Fruit fly (Drosophila melanogaster) whole organism, embryonic: Measurements from ENCODE around the gene DnaJ-H.

Source experiments
- Adf1 ChIP-seq: fragments of 200-800 bp; sonication (Bioruptor generic); IDR thresholded peaks from 2 replicates; pipeline ENCODE4 v1.3.6; 2022; ENCODE audit warnings: missing biosample characterization, missing genetic modification characterization
- Atf-2 ChIP-seq: fragments of 200-800 bp; sonication (Bioruptor generic); optimal IDR thresholded peaks from 2 replicates; lab custom pipeline; 2016; ENCODE audit warnings: missing biosample characterization, missing genetic modification characterization
- CG11085 ChIP-seq: fragments of 200-800 bp; sonication (Bioruptor generic); IDR thresholded peaks from 2 replicates; pipeline ENCODE4 v1.3.6; 2022; ENCODE audit warnings: missing biosample characterization, missing genetic modification characterization
- CG1233 ChIP-seq: fragments of 200-800 bp; sonication (Bioruptor generic); optimal IDR thresholded peaks from 4 replicates; lab custom pipeline; 2018; ENCODE audit warnings: missing biosample characterization, mild to moderate bottlenecking, missing genetic modification characterization
- CG13624 ChIP-seq: fragments of 200-800 bp; sonication (Bioruptor generic); optimal IDR thresholded peaks from 2 replicates; lab custom pipeline; 2016; ENCODE audit warnings: missing biosample characterization, missing genetic modification characterization
- CG14860 ChIP-seq: fragments of 200-800 bp; sonication (Bioruptor generic); IDR thresholded peaks from 3 replicates; pipeline ENCODE4 v1.3.6; 2022; ENCODE audit warnings: missing biosample characterization, missing genetic modification characterization; ENCODE audit not compliant: partially characterized antibody
- CG16815 ChIP-seq: fragments of 200-800 bp; sonication (Bioruptor generic); optimal IDR thresholded peaks from 3 replicates; lab custom pipeline; 2017; ENCODE audit warnings: missing biosample characterization, mild to moderate bottlenecking, missing genetic modification characterization
- CG17829 ChIP-seq: fragments of 200-800 bp; optimal IDR thresholded peaks from 2 replicates; lab custom pipeline; 2019; ENCODE audit warnings: missing biosample characterization, mild to moderate bottlenecking, missing genetic modification characterization, moderate library complexity
- CG1792 ChIP-seq: fragments of 200-800 bp; sonication (Bioruptor generic); optimal IDR thresholded peaks from 2 replicates; lab custom pipeline; 2016; ENCODE audit warnings: missing biosample characterization, missing genetic modification characterization
- CG1832 ChIP-seq: fragments of 200-800 bp; sonication (Bioruptor generic); optimal IDR thresholded peaks from 2 replicates; lab custom pipeline; 2017; ENCODE audit warnings: missing biosample characterization, mild to moderate bottlenecking, missing genetic modification characterization, inconsistent platforms
- CG30020 ChIP-seq: fragments of 200-800 bp; optimal IDR thresholded peaks from 2 replicates; lab custom pipeline; 2019; ENCODE audit warnings: missing biosample characterization, mild to moderate bottlenecking, missing genetic modification characterization, moderate library complexity
- CG30403 ChIP-seq: fragments of 200-800 bp; sonication (Bioruptor generic); optimal IDR thresholded peaks from 3 replicates; lab custom pipeline; 2016; ENCODE audit warnings: missing biosample characterization, missing genetic modification characterization
- CG31441 ChIP-seq: fragments of 200-800 bp; sonication (Bioruptor generic); IDR thresholded peaks from 2 replicates; pipeline ENCODE4 v1.3.6; 2022; ENCODE audit warnings: missing biosample characterization, missing genetic modification characterization
- CG33213 ChIP-seq: fragments of 200-800 bp; sonication (Bioruptor generic); optimal IDR thresholded peaks from 3 replicates; lab custom pipeline; 2016; ENCODE audit warnings: missing biosample characterization, missing genetic modification characterization
- CG3407 ChIP-seq: fragments of 200-800 bp; sonication (Bioruptor generic); optimal IDR thresholded peaks from 2 replicates; lab custom pipeline; 2018; ENCODE audit warnings: missing biosample characterization, mild to moderate bottlenecking, missing genetic modification characterization
- CG4854 ChIP-seq: fragments of 200-800 bp; sonication (Bioruptor generic); optimal IDR thresholded peaks from 2 replicates; lab custom pipeline; 2016; ENCODE audit warnings: missing biosample characterization, missing genetic modification characterization, inconsistent platforms
- CG6689 ChIP-seq: fragments of 200-800 bp; sonication (Bioruptor generic); IDR thresholded peaks from 2 replicates; pipeline ENCODE4 v1.3.6; 2022; ENCODE audit warnings: missing biosample characterization, missing genetic modification characterization
- CG6791 ChIP-seq: fragments of 200-800 bp; sonication (Bioruptor generic); IDR thresholded peaks from 3 replicates; pipeline ENCODE4 v1.3.6; 2022; ENCODE audit warnings: missing biosample characterization, missing genetic modification characterization; ENCODE audit not compliant: partially characterized antibody
- CG6854 ChIP-seq: fragments of 200-800 bp; sonication (Bioruptor generic); optimal IDR thresholded peaks from 3 replicates; lab custom pipeline; 2017; ENCODE audit warnings: missing biosample characterization, mild to moderate bottlenecking, missing genetic modification characterization
- CG7786 ChIP-seq: fragments of 200-800 bp; sonication (Bioruptor generic); optimal IDR thresholded peaks from 2 replicates; lab custom pipeline; 2016; ENCODE audit warnings: missing biosample characterization, missing genetic modification characterization
- CG7928 ChIP-seq: fragments of 200-800 bp; sonication (Bioruptor generic); optimal IDR thresholded peaks from 2 replicates; lab custom pipeline; 2017; ENCODE audit warnings: missing biosample characterization, mild to moderate bottlenecking, missing genetic modification characterization
- CG9437 ChIP-seq: fragments of 200-800 bp; sonication (Bioruptor generic); optimal IDR thresholded peaks from 2 replicates; lab custom pipeline; 2018; ENCODE audit warnings: missing biosample characterization, mild to moderate bottlenecking, missing genetic modification characterization
- Ets65A ChIP-seq: fragments of 200-800 bp; sonication (Bioruptor generic); peaks from one replicate; lab custom pipeline; 2016; ENCODE audit warnings: missing biosample characterization, missing genetic modification characterization
- H15 ChIP-seq: fragments of 200-800 bp; sonication (Bioruptor generic); IDR thresholded peaks from 3 replicates; pipeline ENCODE4 v1.3.6; 2022; ENCODE audit warnings: missing biosample characterization, missing genetic modification characterization
- Hmr ChIP-seq: fragments of 200-800 bp; sonication (Bioruptor generic); optimal IDR thresholded peaks from 3 replicates; lab custom pipeline; 2017; ENCODE audit warnings: mild to moderate bottlenecking, missing biosample characterization, missing genetic modification reagents, missing genetic modification characterization
- Mad ChIP-seq: fragments of 200-800 bp; sonication (Bioruptor generic); optimal IDR thresholded peaks from 2 replicates; lab custom pipeline; 2016; ENCODE audit warnings: missing biosample characterization, missing genetic modification characterization
- Med ChIP-seq: fragments of 200-800 bp; sonication (Bioruptor generic); peaks from one replicate; lab custom pipeline; 2016; ENCODE audit warnings: missing biosample characterization, missing genetic modification characterization, mild to moderate bottlenecking, inconsistent platforms, moderate library complexity
- NFAT ChIP-seq: fragments of 200-800 bp; sonication (Bioruptor generic); IDR thresholded peaks from 2 replicates; pipeline ENCODE4 v1.3.6; 2022; ENCODE audit warnings: missing biosample characterization, missing genetic modification characterization
- Pdp1 ChIP-seq, 2 experiments: fragments of 200-800 bp; sonication (Bioruptor generic); optimal IDR thresholded peaks; 3 replicates each; lab custom pipeline; 2016; ENCODE audit warnings: missing biosample characterization in 2 of 2, missing genetic modification characterization in 2 of 2, mild to moderate bottlenecking in 1 of 2, moderate library complexity in 1 of 2
- Tbp ChIP-seq: fragments of >200 bp; optimal IDR thresholded peaks from 2 replicates; lab custom pipeline; 2018; ENCODE audit warnings: missing biosample characterization, missing genetic modification characterization
- Xbp1 ChIP-seq: fragments of 200-800 bp; sonication (Bioruptor generic); optimal IDR thresholded peaks from 3 replicates; lab custom pipeline; 2016; ENCODE audit warnings: missing biosample characterization, mild to moderate bottlenecking, missing genetic modification characterization
- abd-A ChIP-seq: fragments of 200-800 bp; sonication (Bioruptor generic); optimal IDR thresholded peaks from 3 replicates; lab custom pipeline; 2019; ENCODE audit warnings: missing biosample characterization, mild to moderate bottlenecking, missing genetic modification characterization, moderate library complexity
- chm ChIP-seq: fragments of 200-800 bp; sonication (Bioruptor generic); IDR thresholded peaks from 2 replicates; pipeline ENCODE4 v1.3.6; 2022; ENCODE audit warnings: missing biosample characterization, missing genetic modification characterization
- cwo ChIP-seq: fragments of 200-800 bp; sonication (Bioruptor generic); optimal IDR thresholded peaks from 3 replicates; lab custom pipeline; 2017; ENCODE audit warnings: missing biosample characterization, missing genetic modification characterization, mild to moderate bottlenecking, moderate library complexity, missing genetic modification reagents
- dmrt99B ChIP-seq: fragments of 200-800 bp; sonication (Bioruptor generic); optimal IDR thresholded peaks from 2 replicates; lab custom pipeline; 2018; ENCODE audit warnings: missing biosample characterization, mild to moderate bottlenecking, missing genetic modification characterization, moderate library complexity
- kay ChIP-seq: fragments of 200-800 bp; sonication (Bioruptor generic); optimal IDR thresholded peaks from 2 replicates; lab custom pipeline; 2016; ENCODE audit warnings: missing biosample characterization, missing genetic modification characterization
- kni ChIP-seq: fragments of 200-800 bp; sonication (Bioruptor generic); optimal IDR thresholded peaks from 3 replicates; lab custom pipeline; 2017; ENCODE audit warnings: mild to moderate bottlenecking, missing biosample characterization, missing genetic modification reagents, missing genetic modification characterization
- knrl ChIP-seq: fragments of 200-800 bp; sonication (Bioruptor generic); IDR thresholded peaks from 3 replicates; pipeline ENCODE4 v1.3.6; 2022; ENCODE audit warnings: missing biosample characterization, missing genetic modification characterization; ENCODE audit not compliant: partially characterized antibody
- onecut ChIP-seq: fragments of 200-800 bp; sonication (Bioruptor generic); IDR thresholded peaks from 2 replicates; pipeline ENCODE4 v1.3.6; 2022; ENCODE audit warnings: missing biosample characterization, missing genetic modification characterization
- pan ChIP-seq, 4 experiments: fragments of >200 bp in 3 of 4; fragments of 200-800 bp in 1 of 4; sonication (Bioruptor generic) in 1 of 4; optimal IDR thresholded peaks in 3 of 4; IDR thresholded peaks in 1 of 4; 2 replicates each; pipeline versions ENCODE4 v1.3.6 to Lab custom; 2017 to 2022; ENCODE audit warnings: missing biosample characterization in 2 of 4, missing genetic modification characterization in 2 of 4, mixed read lengths in 1 of 4
- sd ChIP-seq: fragments of 200-800 bp; sonication (Bioruptor generic); optimal IDR thresholded peaks from 3 replicates; lab custom pipeline; 2018; ENCODE audit warnings: missing biosample characterization, mild to moderate bottlenecking, missing genetic modification characterization, moderate library complexity
- sens-2 ChIP-seq: fragments of 200-800 bp; sonication (Bioruptor generic); IDR thresholded peaks from 2 replicates; pipeline ENCODE4 v1.3.6; 2022; ENCODE audit warnings: missing biosample characterization, missing genetic modification characterization
- vnd ChIP-seq: fragments of 200-800 bp; sonication (Bioruptor generic); IDR thresholded peaks from 3 replicates; pipeline ENCODE4 v1.3.6; 2022; ENCODE audit warnings: missing biosample characterization, missing genetic modification characterization; ENCODE audit not compliant: partially characterized antibody
- z ChIP-seq: fragments of 200-800 bp; sonication (Bioruptor generic); IDR thresholded peaks from 3 replicates; pipeline ENCODE4 v1.3.6; 2022; ENCODE audit warnings: missing biosample characterization, missing genetic modification characterization
- zf30C ChIP-seq: fragments of 200-800 bp; sonication (Bioruptor generic); optimal IDR thresholded peaks from 3 replicates; lab custom pipeline; 2018; ENCODE audit warnings: missing biosample characterization, mild to moderate bottlenecking, missing genetic modification characterization

Gene DnaJ-H

DNA sequence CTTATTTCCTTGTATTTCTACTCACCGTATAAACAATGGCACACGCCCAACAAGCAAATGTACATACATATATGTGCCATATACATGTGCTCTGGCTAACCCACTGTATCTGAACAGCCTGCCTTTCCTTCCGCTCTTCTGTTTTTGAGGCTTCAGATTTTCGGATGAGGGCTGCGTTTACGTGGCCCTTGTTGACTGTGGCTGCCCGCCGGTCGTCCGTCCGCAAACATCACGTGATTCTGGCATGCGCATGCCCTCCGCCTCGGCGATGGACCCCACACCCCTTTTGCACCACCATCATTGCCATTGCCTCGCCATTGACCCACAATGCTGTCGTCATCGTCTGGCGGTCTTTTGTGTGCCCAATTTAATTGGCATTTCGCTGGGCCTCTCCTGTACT, 39.4 kb upstream of the DnaJ-H start (continued):
- no peak for TF ChIP-seq CG6689 (GFP tag; lab: Robert Waterston, UW)
- TF ChIP-seq CG13624 (GFP tag; lab: Kevin White, UChicago), result peak; percentile 23
- TF ChIP-seq dmrt99B (tag; lab: Kevin White, UChicago), result peak; percentile 23
- peak; percentile 6 for TF ChIP-seq CG7786
- TF ChIP-seq CG30403 (GFP tag; lab: Kevin White, UChicago), result no peak

DNA sequence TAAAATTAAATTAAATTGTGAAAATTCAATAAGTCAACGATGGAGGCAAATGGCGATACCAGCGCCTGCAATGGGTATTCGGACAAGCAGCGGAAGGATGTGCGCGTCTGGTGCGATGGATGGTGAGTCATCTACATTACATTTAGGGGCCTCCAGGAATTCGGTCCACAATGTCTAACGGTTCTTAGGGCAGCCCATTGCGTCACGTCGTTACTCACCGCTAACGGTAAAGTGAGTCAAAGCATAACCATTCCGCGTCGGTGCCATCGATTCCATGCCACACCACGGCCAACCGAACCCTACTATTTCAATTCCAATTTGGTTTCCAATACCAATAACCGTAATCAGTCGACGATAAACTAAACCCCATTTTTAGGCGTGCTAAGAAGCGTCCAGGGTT, 38.3 kb upstream of the DnaJ-H start:
- peak; percentile 13 for TF ChIP-seq cwo (GFP tag; lab: Kevin White, UChicago)
- TF ChIP-seq sens-2, result no peak
- 0 out of 2 replicates have a peak, but pooled peaks have one; percentile 2 for TF ChIP-seq onecut (GFP tag; lab: Robert Waterston, UW)
- no peak for TF ChIP-seq Atf-2
- peak in 1 of 2 experiments; percentile 76 for TF ChIP-seq Pdp1 (GFP tag; optimal IDR thresholded peaks at IDR 0.05; lab: Kevin White, UChicago)
- TF ChIP-seq kay, result peak; percentile 40
- peak; percentile 13 for TF ChIP-seq CG6854 (GFP tag; lab: Kevin White, UChicago)
- TF ChIP-seq chm (GFP tag; lab: Robert Waterston, UW), result peak; percentile 51; the same call in 1 of the 2 replicates
- peak; percentile 34 for TF ChIP-seq Med
- no peak for TF ChIP-seq H15 (GFP tag; lab: Robert Waterston, UW)
- peak; percentile 60 for TF ChIP-seq sd (tag; lab: Kevin White, UChicago)
- TF ChIP-seq, all 482 proteins: peak for 8

DNA sequence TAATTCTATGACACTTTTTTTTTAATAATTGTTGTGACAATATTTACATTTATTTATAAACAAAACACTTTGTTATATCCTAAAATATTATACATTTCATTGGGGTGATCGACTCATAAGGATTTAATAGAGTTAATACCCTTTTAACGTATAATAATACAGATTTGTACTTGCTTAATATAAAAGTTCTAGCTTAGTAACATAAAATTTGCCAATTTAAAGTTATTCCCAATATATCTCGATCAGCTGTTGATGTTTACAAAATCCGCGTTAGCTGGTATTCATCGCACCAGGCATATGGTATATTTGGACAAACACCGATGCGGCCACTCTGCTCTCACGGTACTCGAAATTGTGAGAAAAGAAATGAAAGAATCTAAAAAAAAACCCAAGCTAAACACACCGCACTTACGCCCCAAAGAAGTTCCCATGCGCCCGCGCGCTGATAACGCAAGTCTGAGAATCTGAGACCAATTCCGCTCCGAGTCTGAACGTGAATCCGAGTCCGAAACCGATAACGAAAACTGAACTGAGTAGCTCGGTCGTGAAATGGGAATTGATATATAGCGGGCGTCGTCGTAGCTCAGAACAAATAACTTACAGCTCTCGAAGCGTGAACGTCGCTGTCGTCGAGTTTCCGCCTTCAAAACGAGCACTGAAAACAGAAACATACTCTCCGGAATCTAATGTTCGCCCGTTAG, 37.7 kb upstream of the DnaJ-H start, which contains the start of gene Pect:
Gene Pect (plus strand): TSS at position 326 of the 701 bp plus-strand sequence.
- TF ChIP-seq kay (no peak), CG1792 (GFP tag; lab: Kevin White, UChicago) (no peak), CG3407 (GFP tag; lab: Kevin White, UChicago) (no peak), CG33213 (GFP tag; lab: Kevin White, UChicago) (peak; percentile 0), kni (GFP tag; lab: Kevin White, UChicago) (no peak), CG17829 (tag; lab: Kevin White, UChicago) (peak; percentile 14), CG11085 (GFP tag; lab: Robert Waterston, UW) (no peak), abd-A (tag; lab: Kevin White, UChicago) (no peak), CG4854 (no peak), pan (optimal IDR thresholded peaks at IDR 0.05; lab: Kevin White, UChicago) (no peak), pan (GFP tag; optimal IDR thresholded peaks at IDR 0.05 in 1 of 2, IDR thresholded peaks at IDR 0.05 in 1 of 2) (peak in 1 of 2 experiments; percentile 4), CG14860 (GFP tag; lab: Robert Waterston, UW) (no peak), NFAT (no peak), Tbp (GFP tag; lab: Kevin White, UChicago) (no peak), CG7928 (no peak), Hmr (GFP tag; lab: Kevin White, UChicago) (peak; percentile 6), onecut (GFP tag; lab: Robert Waterston, UW) (no peak; the same call in 1 of the 2 replicates), CG1832 (no peak), z (GFP tag; lab: Robert Waterston, UW) (peak; percentile 77), vnd (peak; percentile 40; the same call in 1 of the 3 replicates), Xbp1 (GFP tag; lab: Kevin White, UChicago) (peak; percentile 2), zf30C (GFP tag; lab: Kevin White, UChicago) (no peak), knrl (GFP tag; lab: Robert Waterston, UW) (0 out of 3 replicates have a peak, but pooled peaks have one; percentile 43), CG9437 (GFP tag; lab: Kevin White, UChicago) (no peak), CG6791 (no peak), Adf1 (peak; percentile 29), Mad (GFP tag; lab: Kevin White, UChicago) (no peak), CG30020 (tag; lab: Kevin White, UChicago) (peak; percentile 16), Ets65A (GFP tag; lab: Kevin White, UChicago) (no peak), CG1233 (GFP tag; lab: Kevin White, UChicago) (no peak), CG31441 (GFP tag; lab: Robert Waterston, UW) (no peak), CG16815 (no peak), CG6854 (GFP tag; lab: Kevin White, UChicago) (no peak)
